Fruit fly (Drosophila melanogaster): ENCODE measurements around the gene MED6.

The MED6 gene

DNA sequence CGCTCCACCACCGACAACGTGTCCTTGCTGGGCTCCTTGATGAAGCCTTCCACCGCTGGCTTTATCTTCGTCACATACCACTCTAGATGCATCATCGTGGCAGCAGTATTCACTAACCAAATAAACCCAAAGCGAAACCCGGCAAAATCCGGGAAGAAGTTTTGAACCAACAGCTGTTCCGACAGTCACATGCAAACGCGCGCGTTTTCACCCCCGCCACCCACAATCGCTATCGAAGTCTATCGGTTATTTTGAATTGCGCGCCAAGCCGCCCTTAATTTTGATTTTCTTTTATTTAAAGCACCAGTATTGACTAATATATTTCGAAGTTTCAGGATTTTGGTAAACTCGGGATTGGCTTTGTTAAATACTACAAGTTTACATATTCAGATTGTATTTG lies 14.3 kb downstream of the MED6 start, which contains the start of gene Tti1 (continued):
- TF ChIP-seq CG13775 (GFP tag; optimal IDR thresholded peaks at IDR 0.05) (no peak), CG33557 (GFP tag; optimal IDR thresholded peaks at IDR 0.05) (no peak), Opbp (GFP tag; IDR thresholded peaks at IDR 0.05; ENCODE audit: partially characterized antibody) (peak; percentile 52; the same call in 1 of the 3 replicates), CG15601 (tag; optimal IDR thresholded peaks at IDR 0.05) (no peak), toy (GFP tag; IDR thresholded peaks at IDR 0.05) (no peak), jumu (GFP tag; optimal IDR thresholded peaks at IDR 0.05) (no peak), klu (GFP tag; IDR thresholded peaks at IDR 0.05) (peak; percentile 57; the same call in 1 of the 2 replicates), fru (optimal IDR thresholded peaks at IDR 0.05) (no peak), CG34422 (GFP tag; IDR thresholded peaks at IDR 0.05) (peak; percentile 34; the same call in 1 of the 3 replicates), unpg (GFP tag; optimal IDR thresholded peaks at IDR 0.05) (no peak), ham (GFP tag; IDR thresholded peaks at IDR 0.05) (no peak), CG2129 (GFP tag; IDR thresholded peaks at IDR 0.05; ENCODE audit: partially characterized antibody) (0 out of 2 replicates have a peak, but pooled peaks have one; percentile 14), CG3407 (GFP tag; optimal IDR thresholded peaks at IDR 0.05) (no peak), schlank (tag; optimal IDR thresholded peaks at IDR 0.05) (no peak), unc-4 (GFP tag; IDR thresholded peaks at IDR 0.05; ENCODE audit: partially characterized antibody) (0 out of 2 replicates have a peak, but pooled peaks have one; percentile 18), CG15514 (GFP tag; optimal IDR thresholded peaks at IDR 0.05) (peak; percentile 14), Myb (GFP tag; optimal IDR thresholded peaks at IDR 0.05) (no peak), Bgb (GFP tag; IDR thresholded peaks at IDR 0.05; ENCODE audit: partially characterized antibody) (peak; percentile 46; the same call in 1 of the 2 replicates), Ravus (GFP tag; IDR thresholded peaks at IDR 0.05) (no peak), CG13287 (GFP tag; IDR thresholded peaks at IDR 0.05; ENCODE audit: partially characterized antibody) (peak; percentile 73), NC2β (GFP tag; optimal IDR thresholded peaks at IDR 0.05) (no peak), jing (GFP tag; optimal IDR thresholded peaks at IDR 0.05) (no peak), Sry-δ (GFP tag; optimal IDR thresholded peaks at IDR 0.05) (peak; percentile 19), CG34224 (GFP tag; IDR thresholded peaks at IDR 0.05; ENCODE audit: partially characterized antibody) (peak; percentile 56; the same call in 2 of the 3 replicates), MBD-R2 (GFP tag; IDR thresholded peaks at IDR 0.05) (peak; percentile 84), scrt (GFP tag; optimal IDR thresholded peaks at IDR 0.05) (peak; percentile 34), pzg (GFP tag; optimal IDR thresholded peaks at IDR 0.05) (peak; percentile 56), HLH4C (GFP tag; IDR thresholded peaks at IDR 0.05; ENCODE audit: partially characterized antibody) (peak; percentile 64), en (GFP tag; optimal IDR thresholded peaks at IDR 0.05) (no peak), phol (tag; optimal IDR thresholded peaks at IDR 0.05) (no peak), Sin3A (optimal IDR thresholded peaks at IDR 0.05) (peak; percentile 26), CG2875 (GFP tag; optimal IDR thresholded peaks at IDR 0.05) (no peak), CG18599 (GFP tag; optimal IDR thresholded peaks at IDR 0.05) (no peak)

DNA sequence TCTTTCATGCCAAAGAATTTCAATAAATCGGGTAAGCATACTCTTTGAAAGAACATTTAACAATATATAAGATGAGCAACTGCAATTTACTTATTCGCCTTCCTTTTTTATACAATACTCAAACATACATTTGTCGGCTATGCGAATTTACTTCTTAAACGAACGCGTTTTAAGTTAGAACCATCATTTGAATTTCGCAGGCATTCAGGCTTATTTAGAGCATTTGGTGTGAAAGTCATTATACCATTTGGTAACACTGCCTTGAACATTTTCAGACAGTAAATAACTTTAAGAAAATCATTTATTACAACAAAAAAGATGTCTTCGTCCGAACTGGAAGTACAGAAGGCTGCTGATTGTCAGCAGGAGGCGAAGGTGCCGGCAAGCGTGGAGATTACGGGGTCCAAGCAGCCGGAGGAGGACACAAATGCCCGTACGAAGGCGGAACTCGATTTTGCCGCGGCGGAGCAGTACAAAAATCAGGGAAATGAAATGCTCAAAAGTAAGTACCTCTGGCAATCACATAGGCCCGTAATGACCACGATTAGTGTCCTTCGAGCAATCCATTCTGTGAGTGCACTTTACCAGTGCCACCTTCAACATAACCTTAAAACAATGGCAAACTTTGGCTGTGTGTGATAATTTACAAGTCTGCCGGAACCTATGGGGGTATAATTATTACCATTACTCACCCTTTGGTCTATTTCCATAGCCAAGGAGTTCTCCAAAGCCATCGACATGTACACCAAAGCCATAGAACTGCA lies 20.7 kb downstream of the MED6 start:
- no peak for TF ChIP-seq sug (tag; optimal IDR thresholded peaks at IDR 0.05)
- TF ChIP-seq HLHmδ (GFP tag; optimal IDR thresholded peaks at IDR 0.05) = no peak
- TF ChIP-seq sens (GFP tag) = peak; percentile 18
- peak; percentile 75 for TF ChIP-seq Dp (GFP tag; optimal IDR thresholded peaks at IDR 0.05)
- TF ChIP-seq pzg (GFP tag; optimal IDR thresholded peaks at IDR 0.05) = peak; percentile 50
- TF ChIP-seq bigmax (GFP tag; optimal IDR thresholded peaks at IDR 0.05) = peak; percentile 90
- no peak for TF ChIP-seq psq (GFP tag; optimal IDR thresholded peaks at IDR 0.05)
- TF ChIP-seq gfzf (GFP tag; optimal IDR thresholded peaks at IDR 0.05) = peak; percentile 85
- peak; percentile 15; the same call in 1 of the 2 replicates for TF ChIP-seq MBD-R2 (GFP tag; IDR thresholded peaks at IDR 0.05)
- peak; percentile 42 for TF ChIP-seq CG9797 (GFP tag; optimal IDR thresholded peaks at IDR 0.05)
- peak; percentile 60 for TF ChIP-seq MESR4 (GFP tag; optimal IDR thresholded peaks at IDR 0.05)
- TF ChIP-seq nau (GFP tag; optimal IDR thresholded peaks at IDR 0.05) = no peak
- TF ChIP-seq Dad (GFP tag; optimal IDR thresholded peaks at IDR 0.05) = no peak
- TF ChIP-seq E2f2 (GFP tag; IDR thresholded peaks at IDR 0.05) = peak; percentile 80
- no peak for TF ChIP-seq dati (GFP tag; IDR thresholded peaks at IDR 0.05)
- TF ChIP-seq CG1233 (GFP tag; optimal IDR thresholded peaks at IDR 0.05) = no peak
- TF ChIP-seq CG18599 (GFP tag; optimal IDR thresholded peaks at IDR 0.05) = no peak
- TF ChIP-seq grau (tag; optimal IDR thresholded peaks at IDR 0.05) = no peak
- no peak for TF ChIP-seq dm (GFP tag; optimal IDR thresholded peaks at IDR 0.05)
- no peak for TF ChIP-seq h (optimal IDR thresholded peaks at IDR 0.05)
